Fruit fly (Drosophila melanogaster): ENCODE data around the gene CG45101.

CG45101 gene

DNA sequence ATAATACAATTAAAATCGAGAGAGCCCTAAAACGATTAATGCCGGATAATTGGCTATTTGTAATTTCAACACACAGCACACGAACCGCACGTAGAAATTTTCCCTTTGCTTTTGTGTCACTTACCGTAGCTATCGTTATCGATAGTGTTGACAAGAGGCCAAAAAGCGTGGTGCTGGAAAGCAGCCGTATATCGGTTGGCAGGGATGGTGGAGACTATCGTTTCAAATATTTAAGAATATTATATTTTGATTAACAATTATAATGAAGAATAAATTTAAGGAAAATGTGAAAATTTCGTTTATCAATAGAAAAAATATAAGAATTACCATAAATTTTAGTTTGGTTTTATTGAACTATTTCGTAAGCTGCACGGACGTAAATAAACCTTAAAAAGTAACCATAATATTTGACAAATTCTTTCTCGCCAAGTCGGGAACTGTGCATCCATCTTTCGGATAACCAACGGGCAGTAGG, 28.3 kb downstream of the CG45101 start, which contains the start of gene JIL-1 (continued):
- TF ChIP-seq Dref (GFP tag; IDR thresholded peaks at IDR 0.05) (peak; percentile 84), CG2202 (tag; optimal IDR thresholded peaks at IDR 0.05) (peak; percentile 34), Dek (tag; optimal IDR thresholded peaks at IDR 0.05) (peak; percentile 65), CG10267 (tag; optimal IDR thresholded peaks at IDR 0.05) (peak; percentile 96), cad (GFP tag; optimal IDR thresholded peaks at IDR 0.05) (no peak), CG6854 (GFP tag; optimal IDR thresholded peaks at IDR 0.05) (no peak), CG12769 (tag; optimal IDR thresholded peaks at IDR 0.05) (peak; percentile 35), emc (GFP tag; optimal IDR thresholded peaks at IDR 0.05) (peak; percentile 8), HLHmδ (GFP tag; optimal IDR thresholded peaks at IDR 0.05) (peak; percentile 10), slp2 (GFP tag; optimal IDR thresholded peaks at IDR 0.05) (peak; percentile 24), cwo (GFP tag; optimal IDR thresholded peaks at IDR 0.05) (peak; percentile 17), CG2199 (GFP tag; IDR thresholded peaks at IDR 0.05) (0 out of 3 replicates have a peak, but pooled peaks have one; percentile 26), CG3281 (GFP tag; optimal IDR thresholded peaks at IDR 0.05) (peak; percentile 39), CG33213 (GFP tag; optimal IDR thresholded peaks at IDR 0.05) (peak; percentile 58), CG2129 (GFP tag; IDR thresholded peaks at IDR 0.05; ENCODE audit: partially characterized antibody) (peak; percentile 78), schlank (tag; optimal IDR thresholded peaks at IDR 0.05) (no peak), Rx (GFP tag; IDR thresholded peaks at IDR 0.05) (peak; percentile 52), CG5245 (GFP tag; optimal IDR thresholded peaks at IDR 0.05) (peak; percentile 40), Hr3 (GFP tag; optimal IDR thresholded peaks at IDR 0.05) (peak; percentile 65), bsh (GFP tag; optimal IDR thresholded peaks at IDR 0.05) (peak in 1 of 2 experiments; percentile 31), Awh (GFP tag; IDR thresholded peaks at IDR 0.05) (no peak), vvl (GFP tag; IDR thresholded peaks at IDR 0.05) (peak; percentile 87), jing (GFP tag; optimal IDR thresholded peaks at IDR 0.05) (no peak), CG7963 (GFP tag; IDR thresholded peaks at IDR 0.05; ENCODE audit: partially characterized antibody) (peak; percentile 79), Oaz (GFP tag; IDR thresholded peaks at IDR 0.05) (no peak), CG30403 (GFP tag; optimal IDR thresholded peaks at IDR 0.05) (peak; percentile 77), zfh2 (GFP tag; optimal IDR thresholded peaks at IDR 0.05) (peak; percentile 71), Jarid2 (GFP tag; optimal IDR thresholded peaks at IDR 0.05) (peak; percentile 27), zen2 (GFP tag; IDR thresholded peaks at IDR 0.05; ENCODE audit: partially characterized antibody) (peak; percentile 38; the same call in 2 of the 3 replicates), Hmr (GFP tag; optimal IDR thresholded peaks at IDR 0.05) (peak; percentile 77), Six4 (GFP tag; optimal IDR thresholded peaks at IDR 0.05) (no peak), Scr (GFP tag; IDR thresholded peaks at IDR 0.05; ENCODE audit: partially characterized antibody) (peak; percentile 88), CG11504 (tag; optimal IDR thresholded peaks at IDR 0.05) (peak; percentile 61), CG11560 (tag; IDR thresholded peaks at IDR 0.05) (peak; percentile 20; the same call in 1 of the 3 replicates), yki (optimal IDR thresholded peaks at IDR 0.05) (no peak), br (optimal IDR thresholded peaks at IDR 0.05) (no peak), Dll (GFP tag; IDR thresholded peaks at IDR 0.05; ENCODE audit: partially characterized antibody) (peak; percentile 85), otp (GFP tag; IDR thresholded peaks at IDR 0.05) (0 out of 3 replicates have a peak, but pooled peaks have one; percentile 11), Deaf1 (tag; optimal IDR thresholded peaks at IDR 0.05) (peak; percentile 6), sc (optimal IDR thresholded peaks at IDR 0.05) (no peak), sc (GFP tag; optimal IDR thresholded peaks at IDR 0.05) (no peak), sim (GFP tag; IDR thresholded peaks at IDR 0.05) (no peak), CG11085 (GFP tag; IDR thresholded peaks at IDR 0.05) (peak; percentile 76), fd3F (GFP tag; optimal IDR thresholded peaks at IDR 0.05) (peak; percentile 34), Sry-δ (GFP tag; optimal IDR thresholded peaks at IDR 0.05) (peak; percentile 65), CG10462 (GFP tag; optimal IDR thresholded peaks at IDR 0.05) (no peak), CG42726 (GFP tag; IDR thresholded peaks at IDR 0.05; ENCODE audit: partially characterized antibody) (peak; percentile 87), CG18011 (GFP tag; optimal IDR thresholded peaks at IDR 0.05) (peak; percentile 39), bigmax (GFP tag; optimal IDR thresholded peaks at IDR 0.05) (no peak), klu (GFP tag; IDR thresholded peaks at IDR 0.05) (no peak), CG3065 (GFP tag; optimal IDR thresholded peaks at IDR 0.05) (no peak)

Data from whole organism, embryonic.